Fruit fly (Drosophila melanogaster) whole organism, wandering third instar larva: ENCODE data around the gene PTPMT1.

Experiments
- Jra ChIP-seq: sonication (Bioruptor generic); optimal IDR thresholded peaks from 2 replicates; lab custom pipeline; 2016; ENCODE audit warnings: missing biosample characterization, missing genetic modification characterization
- rgr ChIP-seq: fragments of 200-800 bp; sonication (Bioruptor generic); optimal IDR thresholded peaks from 3 replicates; lab custom pipeline; 2016; ENCODE audit warnings: missing biosample characterization, mild to moderate bottlenecking, missing genetic modification characterization
- usp ChIP-seq: fragments of >200 bp; optimal IDR thresholded peaks from 2 replicates; lab custom pipeline; 2017; ENCODE audit warnings: missing biosample characterization, missing genetic modification characterization
- woc ChIP-seq: sonication (Bioruptor generic); optimal IDR thresholded peaks from 2 replicates; lab custom pipeline; 2016; ENCODE audit warnings: missing biosample characterization, mild to moderate bottlenecking, missing genetic modification characterization

dm6 chr3R:23803668-23804067 lies 45.5 kb downstream of the PTPMT1 start, which contains the start of gene CG34355:
- TF ChIP-seq rgr (GFP tag; lab: Kevin White, UChicago): no peak
- TF ChIP-seq woc (GFP tag; lab: Kevin White, UChicago): no peak
- TF ChIP-seq usp (GFP tag; lab: Kevin White, UChicago): no peak
- TF ChIP-seq Jra (GFP tag; lab: Kevin White, UChicago): no peak
